Fruit fly (Drosophila melanogaster): ENCODE measurements around the gene CG33645.

CG33645 gene

DNA sequence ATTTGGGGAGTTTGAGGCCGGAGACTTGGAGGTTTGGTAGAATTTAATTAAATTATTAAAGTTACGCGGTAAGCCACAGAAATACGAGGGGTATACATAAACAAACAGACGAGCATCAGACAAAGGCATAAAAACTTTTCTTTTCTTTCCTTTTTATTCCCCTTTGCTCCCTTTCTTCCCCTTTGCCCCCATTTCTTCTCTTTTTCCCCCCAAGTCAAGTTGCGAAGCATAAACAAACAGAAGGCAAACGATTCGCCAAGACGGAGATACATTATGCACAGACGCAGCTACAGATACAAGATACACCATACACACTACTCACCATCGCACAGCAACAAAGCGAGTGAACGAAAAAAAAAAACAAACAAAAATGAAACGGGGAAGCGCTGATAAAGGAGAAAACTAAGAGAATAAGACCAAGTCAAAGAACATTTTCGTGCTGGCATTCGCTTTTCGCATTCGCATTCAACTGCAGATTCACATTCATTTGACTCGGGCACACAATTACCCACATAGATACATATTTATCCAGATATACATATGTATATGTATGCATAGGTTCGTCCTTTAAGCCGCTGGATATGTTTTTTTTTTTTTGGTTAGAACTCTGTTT is 22.0 kb downstream of the CG33645 start:
- no peak for TF ChIP-seq CG8478 (optimal IDR thresholded peaks at IDR 0.05)
- no peak for TF ChIP-seq CTCF (optimal IDR thresholded peaks at IDR 0.05)

DNA sequence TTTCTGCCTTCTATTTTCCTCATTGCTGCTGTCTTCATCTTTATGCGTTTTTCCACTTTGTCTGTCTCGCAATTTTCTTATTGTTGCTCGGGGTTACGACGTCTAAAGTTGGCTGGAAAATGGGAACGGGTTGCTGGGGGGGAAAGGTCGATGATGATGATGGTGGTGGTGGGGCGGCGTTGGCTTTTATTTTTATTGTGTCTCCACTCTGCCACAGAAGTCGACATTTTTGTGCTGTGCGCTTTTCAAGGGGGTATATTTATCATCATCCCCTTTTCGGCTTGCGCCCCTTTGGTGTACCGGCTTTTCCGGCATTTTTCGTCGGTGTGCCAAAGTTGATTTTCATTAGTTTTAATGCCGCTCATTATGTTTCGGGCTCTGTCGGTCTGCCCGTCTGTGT is 22.8 kb downstream of the CG33645 start:
- TF ChIP-seq CTCF (optimal IDR thresholded peaks at IDR 0.05), result no peak
- no peak for TF ChIP-seq CG8478 (optimal IDR thresholded peaks at IDR 0.05)

DNA sequence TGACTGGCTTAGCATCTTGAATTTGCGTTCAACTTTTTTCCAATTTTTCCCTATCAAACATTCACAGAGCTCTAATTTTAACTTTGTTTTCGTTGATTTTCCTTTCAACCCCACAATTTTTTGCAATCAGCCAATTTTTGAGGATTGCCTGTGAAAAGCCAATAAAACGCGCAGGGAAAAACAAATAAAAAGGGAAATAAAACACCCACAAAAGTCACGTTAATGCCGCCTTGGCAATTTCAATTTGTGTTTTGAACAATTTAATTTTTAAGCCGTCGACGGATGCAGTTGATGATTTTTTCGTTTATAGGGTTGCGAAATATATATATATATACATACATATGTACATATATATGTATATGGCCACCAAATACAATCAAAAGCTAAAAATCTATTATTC is 36.3 kb downstream of the CG33645 start:
- TF ChIP-seq CG8478 (optimal IDR thresholded peaks at IDR 0.05) (no peak), CTCF (optimal IDR thresholded peaks at IDR 0.05) (no peak)

DNA sequence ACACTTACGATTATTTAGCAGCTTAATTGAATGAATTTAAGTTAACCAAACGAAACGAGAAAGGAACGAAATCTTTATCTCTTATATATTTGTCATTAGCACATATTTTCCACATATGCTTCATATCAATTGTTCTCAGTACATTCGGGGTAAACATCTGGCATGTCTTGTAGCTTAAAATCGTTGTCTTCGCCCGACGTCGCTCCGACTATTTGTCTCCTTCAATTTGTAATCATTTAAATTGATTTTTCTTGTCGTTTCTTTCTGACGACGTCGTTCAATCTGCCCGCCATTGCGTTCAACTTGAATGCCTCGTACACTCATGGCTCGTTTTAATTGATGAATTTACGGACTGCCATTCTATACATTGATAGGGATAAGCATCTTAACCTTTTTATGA is 37.4 kb downstream of the CG33645 start:
- no peak for TF ChIP-seq CG8478 (optimal IDR thresholded peaks at IDR 0.05)

DNA sequence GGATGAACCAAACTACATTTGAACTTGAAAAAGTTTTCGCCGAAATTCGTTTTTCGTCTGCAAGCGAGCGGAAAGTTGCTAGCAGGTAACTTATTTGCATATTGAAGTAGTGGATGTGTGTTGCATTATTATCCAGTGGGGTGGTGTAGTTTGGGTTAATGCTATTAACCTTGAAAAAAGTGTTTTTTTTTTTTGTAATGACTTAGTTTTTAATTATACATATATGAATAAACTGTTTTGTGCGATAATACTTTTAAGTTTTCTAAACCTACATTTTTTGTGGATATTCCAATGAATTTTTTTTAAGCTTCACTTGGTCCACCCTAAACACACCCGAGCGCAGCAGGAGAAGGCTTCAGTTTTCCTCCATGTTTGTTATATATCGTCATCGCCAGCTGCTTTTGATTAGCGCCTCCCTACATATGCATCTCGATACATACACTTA is 38.4 kb downstream of the CG33645 start:
- TF ChIP-seq CTCF (optimal IDR thresholded peaks at IDR 0.05), result no peak
- TF ChIP-seq CG8478 (optimal IDR thresholded peaks at IDR 0.05), result no peak

DNA sequence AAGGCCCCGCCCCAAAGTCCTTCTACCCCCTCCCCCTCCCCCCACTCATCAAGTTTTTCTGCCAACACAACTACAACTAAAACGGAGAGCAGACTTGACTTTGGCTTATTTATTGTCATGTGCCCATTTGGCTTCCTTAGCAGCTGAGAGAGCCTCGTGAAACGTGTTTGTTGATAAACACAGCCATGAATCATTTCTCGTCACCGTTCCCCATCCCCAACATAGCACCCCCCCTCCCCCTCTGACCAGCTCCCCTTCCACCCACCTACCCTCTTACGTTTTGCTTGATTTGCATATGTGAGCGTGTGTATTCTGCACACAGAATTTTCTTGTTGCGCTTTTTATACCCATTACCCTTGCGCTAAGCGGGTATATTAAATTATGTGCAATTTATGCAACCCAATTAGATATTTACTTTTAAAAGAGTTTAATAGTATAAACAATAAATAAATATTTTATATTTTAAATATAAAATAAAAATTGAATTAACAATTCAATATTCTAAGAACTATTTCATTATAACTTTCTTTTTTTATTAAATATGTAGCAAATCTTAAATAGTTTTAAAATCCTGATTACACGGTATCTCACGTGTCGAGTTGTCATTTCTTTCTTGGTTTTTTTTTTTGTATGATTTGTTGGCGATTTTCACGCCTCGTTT is 39.3 kb downstream of the CG33645 start:
- TF ChIP-seq CG8478 (optimal IDR thresholded peaks at IDR 0.05) (no peak), CTCF (optimal IDR thresholded peaks at IDR 0.05) (no peak)

All from S2 (cell line).